Worm (Caenorhabditis elegans) whole organism, L2 larva: Measurements from ENCODE around the gene srx-41.

Experiments used
- Y55F3AM.14 ChIP-seq: fragments of 200-800 bp; sonication (Bioruptor generic); optimal IDR thresholded peaks from 2 replicates; lab custom pipeline; 2018; ENCODE audit warnings: mild to moderate bottlenecking, missing genetic modification characterization, missing compliant biosample characterization
- ZK546.5 ChIP-seq: sonication (generic microtip); optimal IDR thresholded peaks from 2 replicates; lab custom pipeline; 2017; ENCODE audit warnings: missing biosample characterization, missing genetic modification characterization
- aly-2 ChIP-seq: fragments of 150-350 bp; optimal IDR thresholded peaks from 2 replicates; lab custom pipeline; 2014; ENCODE audit warnings: missing biosample characterization, missing genetic modification characterization
- blmp-1 ChIP-seq: sonication (generic microtip); optimal IDR thresholded peaks from 2 replicates; lab custom pipeline; 2017; ENCODE audit warnings: missing genetic modification characterization, mild to moderate bottlenecking, missing compliant biosample characterization, antibody characterized with exemption, moderate library complexity; ENCODE audit not compliant: insufficient read depth
- ceh-16 ChIP-seq: fragments of 150-350 bp; optimal IDR thresholded peaks from 2 replicates; lab custom pipeline; 2014; ENCODE audit warnings: missing biosample characterization, missing genetic modification characterization
- ceh-82 ChIP-seq: fragments of 150-350 bp; optimal IDR thresholded peaks from 2 replicates; lab custom pipeline; 2014; ENCODE audit warnings: missing biosample characterization, missing genetic modification characterization
- crh-2 ChIP-seq: sonication (generic microtip); optimal IDR thresholded peaks from 2 replicates; lab custom pipeline; 2017; ENCODE audit warnings: missing biosample characterization, missing genetic modification characterization
- dmd-4 ChIP-seq: sonication (generic microtip); optimal IDR thresholded peaks from 2 replicates; lab custom pipeline; 2017; ENCODE audit warnings: missing biosample characterization, missing genetic modification characterization
- elt-1 ChIP-seq: fragments of 150-350 bp; optimal IDR thresholded peaks from 2 replicates; lab custom pipeline; 2014; ENCODE audit warnings: missing biosample characterization, missing genetic modification characterization
- elt-3 ChIP-seq: sonication (generic microtip); optimal IDR thresholded peaks from 2 replicates; lab custom pipeline; 2017; ENCODE audit warnings: missing biosample characterization, missing genetic modification characterization
- fos-1 ChIP-seq: fragments of 150-350 bp; optimal IDR thresholded peaks from 2 replicates; lab custom pipeline; 2014; ENCODE audit warnings: missing biosample characterization, missing genetic modification characterization
- lin-11 ChIP-seq: fragments of 150-350 bp; sonication (generic microtip); optimal IDR thresholded peaks from 2 replicates; lab custom pipeline; 2014; ENCODE audit warnings: missing biosample characterization, missing genetic modification characterization, inconsistent platforms, mixed read lengths
- mab-5 ChIP-seq: fragments of 150-350 bp; optimal IDR thresholded peaks from 2 replicates; lab custom pipeline; 2014; ENCODE audit warnings: missing biosample characterization, missing genetic modification characterization
- mbf-1 ChIP-seq: sonication (generic microtip); optimal IDR thresholded peaks from 2 replicates; lab custom pipeline; 2017; ENCODE audit warnings: missing biosample characterization, missing genetic modification characterization
- nhr-10 ChIP-seq: sonication (generic microtip); optimal IDR thresholded peaks from 2 replicates; lab custom pipeline; 2017; ENCODE audit warnings: missing biosample characterization, missing genetic modification characterization
- nhr-11 ChIP-seq: fragments of 150-350 bp; optimal IDR thresholded peaks from 2 replicates; lab custom pipeline; 2014; ENCODE audit warnings: missing biosample characterization, missing genetic modification characterization
- nhr-12 ChIP-seq: fragments of 150-350 bp; optimal IDR thresholded peaks from 2 replicates; lab custom pipeline; 2014; ENCODE audit warnings: missing biosample characterization, missing genetic modification characterization
- nhr-129 ChIP-seq: fragments of 150-350 bp; optimal IDR thresholded peaks from 2 replicates; lab custom pipeline; 2014; ENCODE audit warnings: missing biosample characterization, missing genetic modification characterization
- nhr-21 ChIP-seq: fragments of 150-350 bp; optimal IDR thresholded peaks from 2 replicates; lab custom pipeline; 2014; ENCODE audit warnings: missing biosample characterization, missing genetic modification characterization
- nhr-23 ChIP-seq: fragments of 150-350 bp; optimal IDR thresholded peaks from 2 replicates; lab custom pipeline; 2014; ENCODE audit warnings: missing biosample characterization, missing genetic modification reagents, missing genetic modification characterization
- nhr-237 ChIP-seq: fragments of 150-350 bp; optimal IDR thresholded peaks from 2 replicates; lab custom pipeline; 2014; ENCODE audit warnings: missing biosample characterization, missing genetic modification characterization
- nhr-77 ChIP-seq: fragments of 150-350 bp; optimal IDR thresholded peaks from 2 replicates; lab custom pipeline; 2014; ENCODE audit warnings: missing biosample characterization, missing genetic modification characterization
- peb-1 ChIP-seq: fragments of 150-350 bp; optimal IDR thresholded peaks from 2 replicates; lab custom pipeline; 2014; ENCODE audit warnings: missing biosample characterization, missing genetic modification characterization
- sem-4 ChIP-seq: fragments of 150-350 bp; optimal IDR thresholded peaks from 2 replicates; lab custom pipeline; 2014; ENCODE audit warnings: missing biosample characterization, missing genetic modification reagents, missing genetic modification characterization
- skn-1 ChIP-seq: sonication (generic microtip); optimal IDR thresholded peaks from 2 replicates; lab custom pipeline; 2017; ENCODE audit warnings: missing biosample characterization, missing genetic modification characterization
- sma-3 ChIP-seq: sonication (generic microtip); optimal IDR thresholded peaks from 2 replicates; lab custom pipeline; 2016; ENCODE audit warnings: missing genetic modification reagents, missing genetic modification characterization, missing compliant biosample characterization
- sma-9 ChIP-seq, 2 experiments: fragments of 150-350 bp in 1 of 2; sonication (generic microtip) in 1 of 2; optimal IDR thresholded peaks; 2 replicates each; lab custom pipeline; 2014 to 2016; ENCODE audit warnings: missing genetic modification characterization in 2 of 2, mild to moderate bottlenecking in 1 of 2, missing biosample characterization in 1 of 2, missing compliant biosample characterization in 1 of 2, missing genetic modification reagents in 1 of 2, moderate library complexity in 1 of 2
- unc-39 ChIP-seq: fragments of 150-350 bp; optimal IDR thresholded peaks from 2 replicates; lab custom pipeline; 2014; ENCODE audit warnings: missing biosample characterization, missing genetic modification characterization
- unc-55 ChIP-seq: fragments of 150-350 bp; sonication (generic microtip); optimal IDR thresholded peaks from 3 replicates; lab custom pipeline; 2014; ENCODE audit warnings: missing biosample characterization, missing genetic modification reagents, missing genetic modification characterization
- unc-62 ChIP-seq: fragments of 150-350 bp; optimal IDR thresholded peaks from 2 replicates; lab custom pipeline; 2014; ENCODE audit warnings: missing biosample characterization, missing genetic modification reagents, missing genetic modification characterization
- ztf-1 ChIP-seq: fragments of 200-800 bp; sonication (Bioruptor generic); conservative IDR thresholded peaks from 2 replicates; pipeline ENCODE4 v1.3.6; 2022; ENCODE audit warnings: missing genetic modification characterization, missing compliant biosample characterization
- ztf-11 ChIP-seq: sonication (generic microtip); optimal IDR thresholded peaks from 2 replicates; lab custom pipeline; 2017; ENCODE audit warnings: missing biosample characterization, missing genetic modification characterization
- ztf-4 ChIP-seq: fragments of 150-350 bp; optimal IDR thresholded peaks from 2 replicates; lab custom pipeline; 2014; ENCODE audit warnings: missing biosample characterization, missing genetic modification characterization

The srx-41 gene

DNA sequence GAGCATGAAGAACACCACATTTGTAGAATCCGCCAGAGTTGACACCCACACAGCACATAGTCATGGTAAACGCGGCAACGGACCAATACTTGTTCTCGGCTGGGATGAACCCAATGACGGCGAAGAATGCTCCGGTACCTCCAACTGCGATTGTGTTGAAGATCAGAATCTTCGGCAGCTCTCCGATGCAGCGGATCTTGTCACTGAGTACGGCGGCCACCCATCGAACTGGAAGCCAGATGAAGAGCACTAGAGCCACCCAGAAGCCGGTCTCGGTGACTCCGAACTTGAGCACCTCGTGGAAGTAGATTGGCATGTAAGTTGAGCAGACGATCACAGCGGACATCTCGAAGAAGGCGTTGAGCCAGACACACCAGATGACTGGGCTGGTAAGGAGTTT, 23.9 kb downstream of the srx-41 start:
- TF ChIP-seq nhr-10 (tag; lab: Kevin White, UChicago), result no peak
- no peak for TF ChIP-seq unc-39 (tag; lab: Kevin White, UChicago)

- TF ChIP-seq sma-3, result no peak
Measured at ce11 chrV:3611654-3612053, 25.3 kb downstream of the srx-41 start, which contains the start of gene T22F3.10. Gene T22F3.10 (minus strand): TSS chrV:3611754.

- TF ChIP-seq nhr-10 (tag; lab: Kevin White, UChicago) (no peak), ztf-11 (no peak), unc-39 (tag; lab: Kevin White, UChicago) (no peak), ceh-16 (no peak), nhr-237 (tag; lab: Kevin White, UChicago) (no peak), unc-55 (GFP tag; lab: Kevin White, UChicago) (no peak), ceh-82 (tag; lab: Kevin White, UChicago) (no peak), fos-1 (tag; lab: Kevin White, UChicago) (no peak), Y55F3AM.14 (GFP tag; lab: Kevin White, UChicago) (no peak), peb-1 (tag; lab: Kevin White, UChicago) (no peak), aly-2 (tag; lab: Kevin White, UChicago) (no peak), nhr-12 (tag; lab: Kevin White, UChicago) (no peak), skn-1 (tag; lab: Kevin White, UChicago) (no peak), ZK546.5 (tag; lab: Kevin White, UChicago) (no peak), ztf-4 (tag; lab: Kevin White, UChicago) (no peak), nhr-21 (tag; lab: Kevin White, UChicago) (peak; percentile 91), sma-9 (GFP tag; optimal IDR thresholded peaks at IDR 0.05; lab: Kevin White, UChicago) (peak; percentile 83), sma-9 (tag; optimal IDR thresholded peaks at IDR 0.05; lab: Kevin White, UChicago) (no peak), crh-2 (tag; lab: Kevin White, UChicago) (no peak), unc-62 (GFP tag; lab: Kevin White, UChicago) (no peak), nhr-129 (peak; percentile 36), blmp-1 (tag; lab: Kevin White, UChicago) (peak; percentile 62), mab-5 (tag; lab: Kevin White, UChicago) (no peak)
Measured at ce11 chrV:3610709-3611108, 26.3 kb downstream of the srx-41 start.

- TF ChIP-seq nhr-21 (tag; lab: Kevin White, UChicago), result peak; percentile 48
- TF ChIP-seq peb-1 (tag; lab: Kevin White, UChicago), result no peak
Measured at ce11 chrV:3606391-3606790, 30.6 kb downstream of the srx-41 start.

DNA sequence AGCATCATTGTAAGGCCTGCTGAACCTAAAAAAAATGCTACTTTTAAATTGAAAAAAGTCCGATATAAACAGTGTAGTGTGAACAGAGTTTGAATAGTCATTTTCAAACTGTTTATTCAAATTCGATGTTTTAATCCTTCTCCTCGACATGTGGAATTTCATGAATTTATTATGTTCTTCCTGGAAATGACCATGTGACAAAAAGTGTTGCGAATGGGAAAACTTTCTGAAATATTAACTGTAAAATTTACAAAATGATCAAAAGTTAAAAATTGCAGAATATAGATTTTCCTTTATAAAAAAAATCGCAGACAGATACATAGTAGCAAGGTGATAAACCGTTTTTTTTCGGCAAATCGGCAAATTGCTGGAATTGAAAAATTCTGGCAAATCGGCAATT, 31.7 kb downstream of the srx-41 start, which contains the start of gene T22F3.8:
T22F3.8 (minus strand) TSS at position 101 of the 400 bp plus-strand sequence.
- TF ChIP-seq skn-1 (tag; lab: Kevin White, UChicago) (no peak), unc-39 (tag; lab: Kevin White, UChicago) (no peak), ceh-16 (no peak), elt-1 (no peak), nhr-129 (no peak), nhr-77 (tag; lab: Kevin White, UChicago) (no peak), crh-2 (tag; lab: Kevin White, UChicago) (no peak), Y55F3AM.14 (GFP tag; lab: Kevin White, UChicago) (no peak), ztf-1 (GFP tag; lab: Robert Waterston, UW) (no peak), elt-3 (tag; lab: Kevin White, UChicago) (no peak), unc-55 (GFP tag; lab: Kevin White, UChicago) (no peak), lin-11 (tag; lab: Kevin White, UChicago) (no peak), mab-5 (tag; lab: Kevin White, UChicago) (no peak), dmd-4 (tag; lab: Kevin White, UChicago) (no peak), nhr-23 (tag; lab: Kevin White, UChicago) (no peak), mbf-1 (tag; lab: Kevin White, UChicago) (no peak), sem-4 (tag; lab: Kevin White, UChicago) (no peak), nhr-11 (tag; lab: Kevin White, UChicago) (no peak)
- TF ChIP-seq, all 48 proteins: peak for 0
